Worm (Caenorhabditis elegans): ENCODE data around the gene srx-22.

srx-22 gene

ce11 chrV:727484-728351, 48.0 kb downstream of the srx-22 start, which contains the start of the genes icl-1 and srh-2 (continued):
- TF ChIP-seq lir-1 (GFP tag; conservative IDR thresholded peaks at IDR 0.05) (0 out of 2 replicates have a peak, but pooled peaks have one; percentile 12), ama-1 (optimal IDR thresholded peaks at IDR 0.05) (peak; percentile 97), ama-1 (GFP tag; optimal IDR thresholded peaks at IDR 0.05) (no peak), snpc-1.3 (tag; optimal IDR thresholded peaks at IDR 0.05; ENCODE audit: insufficient read depth) (no peak), hmg-1.2 (GFP tag; IDR thresholded peaks at IDR 0.05) (peak; percentile 37; the same call in 1 of the 2 replicates), lag-1 (GFP tag; IDR thresholded peaks at IDR 0.05) (0 out of 2 replicates have a peak, but pooled peaks have one; percentile 45), attf-3 (GFP tag; conservative IDR thresholded peaks at IDR 0.05) (no peak), dpl-1 (GFP tag; optimal IDR thresholded peaks at IDR 0.05) (no peak), nhr-120 (GFP tag; IDR thresholded peaks at IDR 0.05) (no peak), cebp-2 (GFP tag; IDR thresholded peaks at IDR 0.05) (no peak), ceh-79 (tag; optimal IDR thresholded peaks at IDR 0.05) (peak; percentile 76), madf-3 (GFP tag; IDR thresholded peaks at IDR 0.05) (peak; percentile 47; the same call in 1 of the 2 replicates), bed-1 (GFP tag; IDR thresholded peaks at IDR 0.05) (no peak), Y67H2A.10 (GFP tag; conservative IDR thresholded peaks at IDR 0.05) (no peak), F33H1.4 (GFP tag; IDR thresholded peaks at IDR 0.05) (no peak), ceh-27 (GFP tag; optimal IDR thresholded peaks at IDR 0.05) (no peak), aptf-2 (GFP tag; conservative IDR thresholded peaks at IDR 0.05) (no peak), ztf-6 (GFP tag; IDR thresholded peaks at IDR 0.05) (no peak), die-1 (tag; optimal IDR thresholded peaks at IDR 0.05) (no peak), chd-7 (tag; optimal IDR thresholded peaks at IDR 0.05) (peak; percentile 42), zim-3 (tag; optimal IDR thresholded peaks at IDR 0.05) (peak; percentile 45), F49E8.2 (tag; optimal IDR thresholded peaks at IDR 0.05; ENCODE audit: insufficient read depth) (no peak), C17E4.6 (GFP tag; IDR thresholded peaks at IDR 0.05) (no peak), snpc-1.1 (tag; optimal IDR thresholded peaks at IDR 0.05; ENCODE audit: insufficient read depth) (no peak), tlf-1 (GFP tag; optimal IDR thresholded peaks at IDR 0.05) (peak; percentile 21), snpc-4 (GFP tag; optimal IDR thresholded peaks at IDR 0.05) (no peak), snpc-4 (tag; optimal IDR thresholded peaks at IDR 0.05) (no peak), ztf-18 (tag; optimal IDR thresholded peaks at IDR 0.05) (no peak), F23B12.7 (tag; optimal IDR thresholded peaks at IDR 0.05; ENCODE audit: insufficient read depth) (no peak), K11D2.4 (GFP tag; IDR thresholded peaks at IDR 0.05) (peak; percentile 73), snpc-3.4 (tag; optimal IDR thresholded peaks at IDR 0.05) (no peak), Y79H2A.3 (GFP tag; conservative IDR thresholded peaks at IDR 0.05) (no peak), pha-4 (tag; optimal IDR thresholded peaks at IDR 0.05) (peak; percentile 60), hrde-1 (tag; optimal IDR thresholded peaks at IDR 0.05; ENCODE audit: borderline replicate concordance) (no peak), D2030.7 (GFP tag; IDR thresholded peaks at IDR 0.05) (no peak), F39B2.1 (GFP tag; IDR thresholded peaks at IDR 0.05) (no peak), F10E7.11 (tag; optimal IDR thresholded peaks at IDR 0.05) (no peak), lin-26 (GFP tag; IDR thresholded peaks at IDR 0.05) (peak; percentile 85), rcor-1 (GFP tag; IDR thresholded peaks at IDR 0.05) (0 out of 2 replicates have a peak, but pooled peaks have one; percentile 36), egl-18 (GFP tag; IDR thresholded peaks at IDR 0.05) (no peak), attf-5 (GFP tag; optimal IDR thresholded peaks at IDR 0.05) (no peak), cebp-1 (GFP tag; IDR thresholded peaks at IDR 0.05) (no peak; the same call in 1 of the 2 replicates), cebp-1 (tag; optimal IDR thresholded peaks at IDR 0.05) (peak; percentile 70), aptf-3 (GFP tag; IDR thresholded peaks at IDR 0.05) (no peak), zfh-2 (GFP tag; conservative IDR thresholded peaks at IDR 0.05) (peak; percentile 79), B0035.1 (tag; optimal IDR thresholded peaks at IDR 0.05) (peak; percentile 39)
